Worm (Caenorhabditis elegans): ENCODE measurements around the gene emb-27.

The emb-27 gene

ce11 chrII:8162120-8162648, at the start of gene emb-27, which contains the start of gene rrf-3:
Gene emb-27, minus strand, starts transcription at chrII:8162170.
Gene rrf-3, plus strand, starts transcription at chrII:8162465.
- TF ChIP-seq skn-1 (tag; optimal IDR thresholded peaks at IDR 0.05): peak; percentile 26
- peak; percentile 50 for TF ChIP-seq nhr-25 (tag; optimal IDR thresholded peaks at IDR 0.05)
- TF ChIP-seq lin-15B (tag; optimal IDR thresholded peaks at IDR 0.05): peak; percentile 85
- peak; percentile 61 for TF ChIP-seq nfya-1 (tag; optimal IDR thresholded peaks at IDR 0.05; ENCODE audit: insufficient read depth)
- TF ChIP-seq hmg-11 (tag; optimal IDR thresholded peaks at IDR 0.05): no peak
- peak; percentile 82 for TF ChIP-seq pha-4 (tag; optimal IDR thresholded peaks at IDR 0.05)
- peak; percentile 31 for TF ChIP-seq egl-5 (tag; optimal IDR thresholded peaks at IDR 0.05)
- no peak for TF ChIP-seq elt-1 (tag; optimal IDR thresholded peaks at IDR 0.05)

ce11 chrII:8209476-8209875, 47.5 kb upstream of the emb-27 start, which contains the start of gene M110.8:
Gene M110.8, minus strand, starts transcription at chrII:8209576.
- TF ChIP-seq nhr-237 (tag; optimal IDR thresholded peaks at IDR 0.05) (no peak), ceh-28 (tag; optimal IDR thresholded peaks at IDR 0.05) (no peak), aly-2 (tag; optimal IDR thresholded peaks at IDR 0.05) (no peak), nhr-76 (tag; optimal IDR thresholded peaks at IDR 0.05) (no peak), ztf-11 (tag; optimal IDR thresholded peaks at IDR 0.05) (no peak), lin-39 (tag; optimal IDR thresholded peaks at IDR 0.05) (no peak), mdl-1 (tag; optimal IDR thresholded peaks at IDR 0.05) (no peak), fkh-10 (GFP tag; optimal IDR thresholded peaks at IDR 0.05) (no peak), elt-1 (tag; optimal IDR thresholded peaks at IDR 0.05) (no peak), R02D3.7 (tag; optimal IDR thresholded peaks at IDR 0.05) (no peak), nhr-67 (tag; optimal IDR thresholded peaks at IDR 0.05) (no peak)

- TF ChIP-seq pqm-1 (tag; optimal IDR thresholded peaks at IDR 0.05) (peak; percentile 2), elt-3 (tag; optimal IDR thresholded peaks at IDR 0.05) (no peak), nhr-237 (tag; optimal IDR thresholded peaks at IDR 0.05) (no peak), elt-2 (tag; optimal IDR thresholded peaks at IDR 0.05) (peak; percentile 63), eor-1 (tag; optimal IDR thresholded peaks at IDR 0.05) (no peak), skn-1 (tag; optimal IDR thresholded peaks at IDR 0.05) (peak; percentile 40), pha-4 (tag; optimal IDR thresholded peaks at IDR 0.05) (peak; percentile 18), ceh-16 (tag; optimal IDR thresholded peaks at IDR 0.05) (no peak), ZK546.5 (tag; optimal IDR thresholded peaks at IDR 0.05) (no peak), mdl-1 (tag; optimal IDR thresholded peaks at IDR 0.05) (no peak), egl-5 (tag; optimal IDR thresholded peaks at IDR 0.05) (no peak)
Measured at ce11 chrII:8205612-8206011, 43.6 kb upstream of the emb-27 start.

- TF ChIP-seq unc-62 (GFP tag; optimal IDR thresholded peaks at IDR 0.05): no peak
- TF ChIP-seq zag-1 (tag; optimal IDR thresholded peaks at IDR 0.05): no peak
- TF ChIP-seq nhr-11 (tag; optimal IDR thresholded peaks at IDR 0.05): no peak
- no peak for TF ChIP-seq daf-12 (tag; optimal IDR thresholded peaks at IDR 0.05)
- no peak for TF ChIP-seq nhr-237 (tag; optimal IDR thresholded peaks at IDR 0.05)
- TF ChIP-seq jun-1 (tag; optimal IDR thresholded peaks at IDR 0.05): no peak
- TF ChIP-seq egl-5 (tag; optimal IDR thresholded peaks at IDR 0.05): no peak
- no peak for TF ChIP-seq fkh-2 (tag; optimal IDR thresholded peaks at IDR 0.05)
- no peak for TF ChIP-seq fos-1 (tag; optimal IDR thresholded peaks at IDR 0.05)
- TF ChIP-seq hmg-11 (tag; optimal IDR thresholded peaks at IDR 0.05): no peak
- no peak for TF ChIP-seq nhr-28 (tag; optimal IDR thresholded peaks at IDR 0.05)
- no peak for TF ChIP-seq mml-1 (tag; optimal IDR thresholded peaks at IDR 0.05)
- TF ChIP-seq lsy-12 (tag; optimal IDR thresholded peaks at IDR 0.05): no peak
Measured at ce11 chrII:8204039-8204438, 42.1 kb upstream of the emb-27 start, which contains the start of gene col-76. Gene col-76, plus strand, starts transcription at chrII:8204339.

ce11 chrII:8199803-8200202, 37.8 kb upstream of the emb-27 start:
- TF ChIP-seq nhr-237 (tag; optimal IDR thresholded peaks at IDR 0.05) (no peak), egl-5 (tag; optimal IDR thresholded peaks at IDR 0.05) (no peak), daf-12 (tag; optimal IDR thresholded peaks at IDR 0.05) (no peak), nhr-25 (tag; optimal IDR thresholded peaks at IDR 0.05) (peak; percentile 62)
